Fruit fly (Drosophila melanogaster) whole organism, wandering third instar larva: ENCODE data around the gene CG13392.

ENCODE experiments used
- Abd-B ChIP-seq: fragments of >200 bp; optimal IDR thresholded peaks from 2 replicates; lab custom pipeline; 2017; ENCODE audit warnings: missing biosample characterization, missing genetic modification characterization
- CG32264 ChIP-seq: fragments of 200-800 bp; sonication (Bioruptor generic); optimal IDR thresholded peaks from 2 replicates; lab custom pipeline; 2016; ENCODE audit warnings: missing biosample characterization, missing genetic modification characterization
- CrebA ChIP-seq: fragments of 200-800 bp; sonication (Bioruptor generic); optimal IDR thresholded peaks from 2 replicates; lab custom pipeline; 2016; ENCODE audit warnings: missing biosample characterization, mild to moderate bottlenecking, missing genetic modification characterization, borderline replicate concordance
- Dif ChIP-seq: fragments of 200-275, 200-300 bp; sonication (Bioruptor generic); optimal IDR thresholded peaks from 2 replicates; lab custom pipeline; 2018; ENCODE audit warnings: missing biosample characterization, missing genetic modification characterization; ENCODE audit not compliant: partially characterized antibody
- GATAd ChIP-seq: sonication (Bioruptor generic); optimal IDR thresholded peaks from 2 replicates; lab custom pipeline; 2016; ENCODE audit warnings: missing biosample characterization, missing genetic modification characterization
- HLH106 ChIP-seq: fragments of 200-800 bp; optimal IDR thresholded peaks from 3 replicates; lab custom pipeline; 2019; ENCODE audit warnings: missing biosample characterization, mild to moderate bottlenecking, missing genetic modification characterization, moderate library complexity
- Hnf4 ChIP-seq: fragments of 200-800 bp; sonication (Bioruptor generic); optimal IDR thresholded peaks from 2 replicates; lab custom pipeline; 2016; ENCODE audit warnings: missing biosample characterization, mild to moderate bottlenecking, missing genetic modification characterization
- Hr78 ChIP-seq: fragments of >200 bp; optimal IDR thresholded peaks from 2 replicates; lab custom pipeline; 2017; ENCODE audit warnings: missing biosample characterization, missing genetic modification characterization
- Hr83 ChIP-seq: fragments of 200-300 bp; sonication (Bioruptor generic); optimal IDR thresholded peaks from 2 replicates; lab custom pipeline; 2016; ENCODE audit warnings: missing biosample characterization, mild to moderate bottlenecking, missing genetic modification characterization, moderate library complexity; ENCODE audit not compliant: poor library complexity, severe bottlenecking
- Jra ChIP-seq: sonication (Bioruptor generic); optimal IDR thresholded peaks from 2 replicates; lab custom pipeline; 2016; ENCODE audit warnings: missing biosample characterization, missing genetic modification characterization
- Myc ChIP-seq: fragments of >200 bp; optimal IDR thresholded peaks from 2 replicates; lab custom pipeline; 2017
- Rel ChIP-seq, 2 experiments: fragments of 200-800 bp; sonication (Bioruptor generic) in 1 of 2; optimal IDR thresholded peaks; 2 replicates in 1 of 2; 3 replicates in 1 of 2; lab custom pipeline; 2016 to 2019; ENCODE audit warnings: mild to moderate bottlenecking in 2 of 2, missing biosample characterization in 2 of 2, missing genetic modification characterization in 2 of 2, moderate library complexity in 1 of 2
- Sp1 ChIP-seq: fragments of 200-800 bp; sonication (Bioruptor generic); optimal IDR thresholded peaks from 3 replicates; lab custom pipeline; 2019; ENCODE audit warnings: missing biosample characterization, mild to moderate bottlenecking, missing genetic modification characterization, moderate library complexity
- Vsx2 ChIP-seq: fragments of 200-300, 225-300 bp; sonication (Bioruptor generic); optimal IDR thresholded peaks from 2 replicates; lab custom pipeline; 2018; ENCODE audit warnings: missing biosample characterization, missing genetic modification characterization; ENCODE audit not compliant: partially characterized antibody
- brk ChIP-seq: fragments of 200-800 bp; sonication (Bioruptor generic); optimal IDR thresholded peaks from 2 replicates; lab custom pipeline; 2016; ENCODE audit warnings: missing biosample characterization, mild to moderate bottlenecking, missing genetic modification characterization
- dl ChIP-seq, 2 experiments: fragments of 175-275, 200-275 bp in 1 of 2; fragments of 200-275 bp in 1 of 2; sonication (Bioruptor generic); optimal IDR thresholded peaks; lab custom pipeline; 2018; ENCODE audit warnings: mild to moderate bottlenecking in 2 of 2, missing biosample characterization in 2 of 2, missing genetic modification characterization in 2 of 2, moderate library complexity in 2 of 2; ENCODE audit not compliant: partially characterized antibody in 2 of 2, insufficient read depth in 1 of 2
- dmrt93B ChIP-seq: fragments of 200-800 bp; sonication (Bioruptor generic); optimal IDR thresholded peaks from 2 replicates; lab custom pipeline; 2018; ENCODE audit warnings: missing biosample characterization, mild to moderate bottlenecking, missing genetic modification characterization
- ey ChIP-seq: fragments of 200-800 bp; sonication (Bioruptor generic); optimal IDR thresholded peaks from 2 replicates; lab custom pipeline; 2016; ENCODE audit warnings: missing biosample characterization, missing genetic modification characterization
- foxo ChIP-seq, 2 experiments: fragments of 200-800 bp; sonication (Bioruptor generic); optimal IDR thresholded peaks; 2 replicates in 1 of 2; 3 replicates in 1 of 2; lab custom pipeline; 2016 to 2017; ENCODE audit warnings: missing biosample characterization in 2 of 2, missing genetic modification characterization in 2 of 2
- fru ChIP-seq: fragments of 200-800 bp; sonication (Bioruptor generic); optimal IDR thresholded peaks from 3 replicates; lab custom pipeline; 2016; ENCODE audit warnings: missing biosample characterization, mild to moderate bottlenecking, missing genetic modification characterization
- h ChIP-seq: fragments of 200-800 bp; sonication (Bioruptor generic); optimal IDR thresholded peaks from 3 replicates; lab custom pipeline; 2016; ENCODE audit warnings: missing biosample characterization, mild to moderate bottlenecking, missing genetic modification characterization
- jim ChIP-seq: fragments of 175-275, 200-325 bp; sonication (Bioruptor generic); optimal IDR thresholded peaks from 2 replicates; lab custom pipeline; 2016; ENCODE audit warnings: missing biosample characterization, mild to moderate bottlenecking, missing genetic modification characterization
- lola ChIP-seq: fragments of >200 bp; optimal IDR thresholded peaks from 2 replicates; lab custom pipeline; 2017; ENCODE audit warnings: missing biosample characterization, missing genetic modification characterization
- pan ChIP-seq: fragments of >200 bp; optimal IDR thresholded peaks from 2 replicates; lab custom pipeline; 2017
- psq ChIP-seq: fragments of 200-800 bp; sonication (Bioruptor generic); optimal IDR thresholded peaks from 3 replicates; lab custom pipeline; 2017; ENCODE audit warnings: missing biosample characterization, mild to moderate bottlenecking, missing genetic modification characterization, moderate library complexity
- rgr ChIP-seq: fragments of 200-800 bp; sonication (Bioruptor generic); optimal IDR thresholded peaks from 3 replicates; lab custom pipeline; 2016; ENCODE audit warnings: missing biosample characterization, mild to moderate bottlenecking, missing genetic modification characterization
- sage ChIP-seq: fragments of 200-800 bp; sonication (Bioruptor generic); optimal IDR thresholded peaks from 2 replicates; lab custom pipeline; 2016; ENCODE audit warnings: missing biosample characterization, mild to moderate bottlenecking, missing genetic modification characterization
- sv ChIP-seq: fragments of 200-800 bp; sonication (Bioruptor generic); optimal IDR thresholded peaks from 3 replicates; lab custom pipeline; 2016; ENCODE audit warnings: missing biosample characterization, missing genetic modification characterization
- tai ChIP-seq: sonication (Bioruptor generic); optimal IDR thresholded peaks from 2 replicates; lab custom pipeline; 2016; ENCODE audit warnings: missing biosample characterization, missing genetic modification characterization
- usp ChIP-seq: fragments of >200 bp; optimal IDR thresholded peaks from 2 replicates; lab custom pipeline; 2017; ENCODE audit warnings: missing biosample characterization, missing genetic modification characterization
- woc ChIP-seq: sonication (Bioruptor generic); optimal IDR thresholded peaks from 2 replicates; lab custom pipeline; 2016; ENCODE audit warnings: missing biosample characterization, mild to moderate bottlenecking, missing genetic modification characterization

CG13392 gene

dm6 chr2L:8414887-8415883, 32.6 kb upstream of the CG13392 start, which contains the start of the genes CG13398 and Akap200:
Gene CG13398 (minus strand): TSS chr2L:8415256.
Gene Akap200 (plus strand): TSS chr2L:8415690.
- TF ChIP-seq rgr (peak; percentile 6), Rel (GFP tag; optimal IDR thresholded peaks at IDR 0.05; lab: Kevin White, UChicago) (no peak), Rel (tag; optimal IDR thresholded peaks at IDR 0.05; lab: Kevin White, UChicago) (peak; percentile 29), dmrt93B (GFP tag; lab: Kevin White, UChicago) (no peak), woc (GFP tag; lab: Kevin White, UChicago) (peak; percentile 76), Dif (GFP tag; lab: Kevin White, UChicago) (peak; percentile 54), Vsx2 (peak; percentile 38), HLH106 (tag; lab: Kevin White, UChicago) (peak; percentile 49), Myc (peak; percentile 52), Sp1 (GFP tag; lab: Kevin White, UChicago) (peak; percentile 37), GATAd (no peak), lola (no peak), sage (GFP tag; lab: Kevin White, UChicago) (no peak), CrebA (GFP tag; lab: Kevin White, UChicago) (no peak), fru (GFP tag; lab: Kevin White, UChicago) (peak; percentile 33), Hnf4 (GFP tag; lab: Kevin White, UChicago) (peak; percentile 15), CG32264 (GFP tag; lab: Kevin White, UChicago) (no peak), h (peak; percentile 13), ey (GFP tag; lab: Kevin White, UChicago) (no peak), foxo (GFP tag; optimal IDR thresholded peaks at IDR 0.05; lab: Kevin White, UChicago) (peak in 1 of 2 experiments; percentile 18), brk (no peak), usp (GFP tag; lab: Kevin White, UChicago) (no peak), sv (no peak), Jra (GFP tag; lab: Kevin White, UChicago) (peak; percentile 33)
- TF ChIP-seq, all 38 proteins: peak for 13

- TF ChIP-seq dl (GFP tag; optimal IDR thresholded peaks at IDR 0.05; lab: Kevin White, UChicago; ENCODE audit: insufficient read depth in 1 of 2, partially characterized antibody in 2 of 2) (peak in 1 of 2 experiments; percentile 61), Vsx2 (peak; percentile 65), ey (GFP tag; lab: Kevin White, UChicago) (peak; percentile 24), Hr83 (GFP tag; lab: Kevin White, UChicago) (peak; percentile 64), psq (no peak), HLH106 (tag; lab: Kevin White, UChicago) (no peak), tai (GFP tag; lab: Kevin White, UChicago) (no peak), rgr (no peak), Hnf4 (GFP tag; lab: Kevin White, UChicago) (no peak), dmrt93B (GFP tag; lab: Kevin White, UChicago) (no peak), Hr78 (GFP tag; lab: Kevin White, UChicago) (no peak), Abd-B (no peak), Jra (GFP tag; lab: Kevin White, UChicago) (no peak), woc (GFP tag; lab: Kevin White, UChicago) (no peak), Myc (no peak), pan (lab: Kevin White, UChicago) (no peak), sv (no peak), jim (no peak), Sp1 (GFP tag; lab: Kevin White, UChicago) (peak; percentile 36), fru (GFP tag; lab: Kevin White, UChicago) (peak; percentile 31), Dif (GFP tag; lab: Kevin White, UChicago) (peak; percentile 81)
These were observed 28.9 kb upstream of the CG13392 start, which contains the start of gene Naglu for dm6 chr2L:8411530-8411929. Gene Naglu (minus strand): TSS chr2L:8411868.
